Worm (Caenorhabditis elegans): ENCODE measurements around the gene C30A5.10.

C30A5.10 gene

DNA sequence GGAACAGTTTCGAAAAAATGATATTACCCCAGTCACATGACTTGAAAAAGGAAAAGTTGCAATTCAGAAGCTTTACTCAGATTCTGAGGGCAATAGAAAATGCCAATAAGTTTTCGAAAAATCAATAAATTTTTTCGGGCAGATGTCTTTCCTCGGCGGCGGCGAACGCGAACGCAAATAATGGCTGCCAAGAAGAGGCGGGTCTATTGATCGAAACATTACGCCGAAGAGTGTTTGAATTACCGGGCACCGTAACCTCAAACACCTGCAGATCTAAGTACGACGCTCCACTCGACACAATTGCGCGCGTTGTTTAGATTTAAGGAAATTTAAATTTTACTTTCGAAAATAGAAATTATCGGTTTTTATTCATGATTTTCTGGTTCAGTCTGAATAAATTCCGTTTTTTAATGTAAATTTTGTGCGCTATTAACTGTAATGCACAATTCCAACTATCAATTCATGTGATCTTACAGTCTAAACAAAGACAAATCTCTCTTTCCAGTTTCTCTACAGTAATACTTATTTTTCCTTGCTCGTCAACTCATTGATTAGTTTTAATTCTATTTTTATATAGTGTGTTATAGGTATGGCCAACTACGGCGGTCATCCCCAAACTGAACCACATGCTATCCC, 45.8 kb downstream of the C30A5.10 start, which contains the start of gene prp-8 (continued):
- TF ChIP-seq nhr-90 (tag; optimal IDR thresholded peaks at IDR 0.05) (no peak), pha-4 (tag; optimal IDR thresholded peaks at IDR 0.05) (peak; percentile 85), hmg-1.2 (GFP tag; IDR thresholded peaks at IDR 0.05) (peak; percentile 60), sdz-38 (tag; optimal IDR thresholded peaks at IDR 0.05) (no peak), nfya-2 (GFP tag; IDR thresholded peaks at IDR 0.05) (no peak), dox-1 (GFP tag; IDR thresholded peaks at IDR 0.05) (peak; percentile 84), Y56A3A.18 (GFP tag; IDR thresholded peaks at IDR 0.05) (no peak), F37B4.10 (GFP tag; IDR thresholded peaks at IDR 0.05) (no peak), F33H1.4 (GFP tag; IDR thresholded peaks at IDR 0.05) (peak; percentile 57), xnd-1 (tag; optimal IDR thresholded peaks at IDR 0.05) (no peak), pbrm-1 (GFP tag; IDR thresholded peaks at IDR 0.05) (peak; percentile 43; the same call in 1 of the 2 replicates), B0019.2 (GFP tag; conservative IDR thresholded peaks at IDR 0.05) (0 out of 2 replicates have a peak, but pooled peaks have one; percentile 9), lin-54 (GFP tag; optimal IDR thresholded peaks at IDR 0.05) (peak; percentile 95), snpc-4 (GFP tag; optimal IDR thresholded peaks at IDR 0.05) (peak; percentile 19), snpc-4 (tag; optimal IDR thresholded peaks at IDR 0.05) (peak in 3 of 4 experiments; percentile 37 to 59 (median 45)), sptf-2 (GFP tag; optimal IDR thresholded peaks at IDR 0.05) (no peak), mcd-1 (GFP tag; IDR thresholded peaks at IDR 0.05) (peak; percentile 76), lsy-27 (tag; optimal IDR thresholded peaks at IDR 0.05; ENCODE audit: borderline replicate concordance, insufficient read depth) (no peak), ets-4 (GFP tag; optimal IDR thresholded peaks at IDR 0.05) (no peak), D2030.7 (GFP tag; IDR thresholded peaks at IDR 0.05) (peak; percentile 46), ZK185.1 (tag; optimal IDR thresholded peaks at IDR 0.05; ENCODE audit: poor library complexity, severe bottlenecking) (peak; percentile 75), F57C9.4 (tag; optimal IDR thresholded peaks at IDR 0.05) (no peak), sea-2 (GFP tag; IDR thresholded peaks at IDR 0.05) (no peak), lin-40 (tag; optimal IDR thresholded peaks at IDR 0.05) (peak; percentile 76), madf-8 (GFP tag; conservative IDR thresholded peaks at IDR 0.05) (peak; percentile 30), ceh-91 (GFP tag; IDR thresholded peaks at IDR 0.05) (peak; percentile 56), T07F8.4 (tag; optimal IDR thresholded peaks at IDR 0.05) (no peak), ceh-79 (tag; optimal IDR thresholded peaks at IDR 0.05) (no peak), snpc-1.1 (tag; optimal IDR thresholded peaks at IDR 0.05; ENCODE audit: insufficient read depth) (no peak), unc-130 (GFP tag; optimal IDR thresholded peaks at IDR 0.05) (no peak), attf-3 (GFP tag; conservative IDR thresholded peaks at IDR 0.05) (peak; percentile 99), madf-10 (tag; optimal IDR thresholded peaks at IDR 0.05) (peak; percentile 80), tbx-9 (tag; optimal IDR thresholded peaks at IDR 0.05; ENCODE audit: borderline replicate concordance) (no peak), aptf-2 (GFP tag; conservative IDR thresholded peaks at IDR 0.05) (no peak), egl-44 (GFP tag; IDR thresholded peaks at IDR 0.05) (no peak)

DNA sequence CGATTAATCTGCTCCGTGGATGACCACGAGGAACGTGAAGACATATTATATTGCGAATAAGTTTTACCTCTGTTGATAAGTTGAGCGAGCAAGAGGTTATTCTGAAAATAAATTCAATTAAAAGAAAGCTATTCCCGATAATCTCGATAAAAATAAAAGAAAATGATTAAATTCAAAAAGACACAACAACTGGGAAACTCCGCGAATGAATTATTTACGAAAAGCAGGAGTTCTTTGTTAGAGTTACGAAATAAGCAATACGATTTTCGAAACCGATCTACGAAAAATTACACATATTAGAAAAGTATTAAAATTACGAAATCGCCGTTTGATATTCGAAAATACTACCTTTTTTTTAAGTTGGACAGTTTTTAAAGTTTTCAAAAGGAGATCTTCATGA, 46.4 kb downstream of the C30A5.10 start, which contains the start of gene bath-42:
bath-42 (minus strand) TSS at position 101 of the 400 bp plus-strand sequence.
- TF ChIP-seq madf-8 (GFP tag; conservative IDR thresholded peaks at IDR 0.05) (no peak), F57C9.4 (tag; optimal IDR thresholded peaks at IDR 0.05) (no peak), mxl-1 (tag; optimal IDR thresholded peaks at IDR 0.05) (no peak), ceh-79 (tag; optimal IDR thresholded peaks at IDR 0.05) (no peak), Y95B8A.8 (GFP tag; IDR thresholded peaks at IDR 0.05) (no peak), ceh-91 (GFP tag; IDR thresholded peaks at IDR 0.05) (no peak), lsl-1 (GFP tag; optimal IDR thresholded peaks at IDR 0.05) (no peak), ztf-26 (tag; optimal IDR thresholded peaks at IDR 0.05) (no peak), dox-1 (GFP tag; IDR thresholded peaks at IDR 0.05) (no peak), dpff-1 (tag; optimal IDR thresholded peaks at IDR 0.05) (no peak), madf-6 (GFP tag; IDR thresholded peaks at IDR 0.05) (no peak), K12H6.12 (tag; optimal IDR thresholded peaks at IDR 0.05) (no peak), die-1 (tag; optimal IDR thresholded peaks at IDR 0.05) (no peak), tlf-1 (GFP tag; optimal IDR thresholded peaks at IDR 0.05) (no peak), gei-17 (GFP tag; optimal IDR thresholded peaks at IDR 0.05) (no peak), nhr-90 (tag; optimal IDR thresholded peaks at IDR 0.05) (no peak), ets-4 (GFP tag; optimal IDR thresholded peaks at IDR 0.05) (no peak)

Data from whole organism, young adult.